Worm (Caenorhabditis elegans) whole organism, L4 larva: ENCODE measurements around the gene C17H12.11.
A peak's percentile ranks its signal among the peaks of the same experiment; 100 is the strongest.

Experiments
- F10B5.3 ChIP-seq: sonication (generic microtip); optimal IDR thresholded peaks from 2 replicates; lab custom pipeline; 2016; ENCODE audit warnings: mild to moderate bottlenecking, missing genetic modification characterization, missing compliant biosample characterization
- F37D6.2 ChIP-seq: sonication (generic microtip); optimal IDR thresholded peaks from 2 replicates; lab custom pipeline; 2016; ENCODE audit warnings: mild to moderate bottlenecking, missing genetic modification characterization, missing compliant biosample characterization
- R02D3.7 ChIP-seq: fragments of 150-350 bp; sonication (generic microtip); optimal IDR thresholded peaks from 3 replicates; lab custom pipeline; 2014; ENCODE audit warnings: missing biosample characterization, missing genetic modification characterization
- T20F7.1 ChIP-seq: fragments of 200-800 bp; sonication (Bioruptor generic); optimal IDR thresholded peaks from 2 replicates; lab custom pipeline; 2018; ENCODE audit warnings: mild to moderate bottlenecking, missing genetic modification characterization, missing compliant biosample characterization
- T26A8.4 ChIP-seq: fragments of 200-800 bp; sonication (Bioruptor generic); IDR thresholded peaks from 2 replicates; pipeline ENCODE4 v1.3.6; 2022; ENCODE audit warnings: missing genetic modification characterization, missing compliant biosample characterization
- Y105C5A.15 ChIP-seq: fragments of 200-800 bp; sonication (Bioruptor generic); IDR thresholded peaks from 2 replicates; pipeline ENCODE4 v1.3.6; 2022; ENCODE audit warnings: missing genetic modification characterization, missing compliant biosample characterization
- Y48G9A.11 ChIP-seq: fragments of 200-800 bp; sonication (Bioruptor generic); IDR thresholded peaks from 2 replicates; pipeline ENCODE4 v1.3.6; 2022; ENCODE audit warnings: missing genetic modification reagents, missing genetic modification characterization, missing compliant biosample characterization
- Y5F2A.4 ChIP-seq: fragments of 200-800 bp; sonication (Bioruptor generic); optimal IDR thresholded peaks from 2 replicates; lab custom pipeline; 2018; ENCODE audit warnings: mild to moderate bottlenecking, missing genetic modification characterization, missing compliant biosample characterization
- aha-1 ChIP-seq: fragments of 150-350 bp; peaks from one replicate; lab custom pipeline; 2014; ENCODE audit warnings: missing biosample characterization, missing genetic modification characterization
- arid-1 ChIP-seq: fragments of 200-800 bp; sonication (Bioruptor generic); conservative IDR thresholded peaks from 2 replicates; pipeline ENCODE4 v1.3.6; 2022; ENCODE audit warnings: missing genetic modification reagents, missing genetic modification characterization, missing compliant biosample characterization
- attf-4 ChIP-seq: sonication (generic microtip); optimal IDR thresholded peaks from 3 replicates; lab custom pipeline; 2017; ENCODE audit warnings: missing biosample characterization, missing genetic modification characterization
- ceh-20 ChIP-seq: fragments of 200-800 bp; sonication (Bioruptor generic); IDR thresholded peaks from 2 replicates; pipeline ENCODE4 v1.3.6; 2022; ENCODE audit warnings: missing genetic modification reagents, missing genetic modification characterization, missing compliant biosample characterization
- ceh-28 ChIP-seq: fragments of 150-350 bp; optimal IDR thresholded peaks from 2 replicates; lab custom pipeline; 2014; ENCODE audit warnings: missing biosample characterization, missing genetic modification reagents, missing genetic modification characterization
- ctbp-1 ChIP-seq: fragments of 200-800 bp; sonication (Bioruptor generic); IDR thresholded peaks from 2 replicates; pipeline ENCODE4 v1.3.6; 2022; ENCODE audit warnings: missing genetic modification reagents, missing genetic modification characterization, missing compliant biosample characterization
- daf-16 ChIP-seq, 3 experiments: sonication (generic microtip); optimal IDR thresholded peaks; 2 replicates each; lab custom pipeline; 2016 to 2017; ENCODE audit warnings: missing genetic modification characterization in 3 of 3, missing genetic modification reagents in 3 of 3, mild to moderate bottlenecking in 2 of 3, missing compliant biosample characterization in 2 of 3, missing biosample characterization in 1 of 3, moderate library complexity in 1 of 3
- daf-19 ChIP-seq: fragments of 200-800 bp; sonication (Bioruptor generic); conservative IDR thresholded peaks from 2 replicates; pipeline ENCODE4 v1.3.6; 2022; ENCODE audit warnings: missing genetic modification characterization, missing compliant biosample characterization
- daf-8 ChIP-seq: fragments of 200-800 bp; sonication (Bioruptor generic); IDR thresholded peaks from 2 replicates; pipeline ENCODE4 v1.3.6; 2022; ENCODE audit warnings: missing genetic modification characterization, missing compliant biosample characterization
- dmd-6 ChIP-seq: fragments of 200-800 bp; sonication (Bioruptor generic); IDR thresholded peaks from 2 replicates; pipeline ENCODE4 v1.3.6; 2022; ENCODE audit warnings: missing genetic modification reagents, missing genetic modification characterization, missing compliant biosample characterization
- dmd-8 ChIP-seq: fragments of 200-800 bp; sonication (Bioruptor generic); IDR thresholded peaks from 2 replicates; pipeline ENCODE4 v1.3.6; 2022; ENCODE audit warnings: missing genetic modification characterization, missing compliant biosample characterization
- dve-1 ChIP-seq: sonication (generic microtip); optimal IDR thresholded peaks from 2 replicates; lab custom pipeline; 2017; ENCODE audit warnings: antibody characterized with exemption, mild to moderate bottlenecking, missing genetic modification characterization, missing compliant biosample characterization; ENCODE audit not compliant: insufficient read depth
- egl-43 ChIP-seq: fragments of 200-800 bp; sonication (Bioruptor generic); IDR thresholded peaks from 2 replicates; pipeline ENCODE4 v1.3.6; 2022; ENCODE audit warnings: missing genetic modification reagents, missing genetic modification characterization, missing compliant biosample characterization
- hlh-30 ChIP-seq: sonication (generic microtip); optimal IDR thresholded peaks from 2 replicates; lab custom pipeline; 2017; ENCODE audit warnings: antibody characterized with exemption, mild to moderate bottlenecking, missing genetic modification characterization, missing compliant biosample characterization; ENCODE audit not compliant: insufficient read depth
- jun-1 ChIP-seq: fragments of 150-350 bp; optimal IDR thresholded peaks from 2 replicates; lab custom pipeline; 2014; ENCODE audit warnings: missing biosample characterization, missing genetic modification reagents, missing genetic modification characterization
- lin-1 ChIP-seq: fragments of 200-800 bp; sonication (Bioruptor generic); IDR thresholded peaks from 2 replicates; pipeline ENCODE4 v1.3.6; 2022; ENCODE audit warnings: missing genetic modification reagents, missing genetic modification characterization, missing compliant biosample characterization
- lin-15B ChIP-seq: fragments of 150-350 bp; sonication (generic microtip); optimal IDR thresholded peaks from 3 replicates; lab custom pipeline; 2014; ENCODE audit warnings: missing biosample characterization, missing genetic modification characterization
- lir-3 ChIP-seq: sonication (generic microtip); optimal IDR thresholded peaks from 2 replicates; lab custom pipeline; 2016; ENCODE audit warnings: mild to moderate bottlenecking, missing genetic modification characterization, missing compliant biosample characterization
- lsy-2 ChIP-seq, 2 experiments: fragments of 150-350 bp in 1 of 2; sonication (generic microtip) in 1 of 2; optimal IDR thresholded peaks; 2 replicates each; lab custom pipeline; 2014 to 2017; ENCODE audit warnings: missing biosample characterization in 2 of 2, missing genetic modification characterization in 2 of 2
- madf-9 ChIP-seq: fragments of 200-800 bp; sonication (Bioruptor generic); conservative IDR thresholded peaks from 2 replicates; pipeline ENCODE4 v1.3.6; 2022; ENCODE audit warnings: missing genetic modification reagents, missing genetic modification characterization, missing compliant biosample characterization
- mep-1 ChIP-seq: fragments of 150-350 bp; sonication (generic microtip); optimal IDR thresholded peaks from 3 replicates; lab custom pipeline; 2014; ENCODE audit warnings: missing biosample characterization, missing genetic modification characterization
- mes-2 ChIP-seq: sonication (generic microtip); optimal IDR thresholded peaks from 2 replicates; lab custom pipeline; 2016; ENCODE audit warnings: missing genotype, mild to moderate bottlenecking, missing genetic modification characterization, missing compliant biosample characterization; ENCODE audit not compliant: poor library complexity, severe bottlenecking
- mxl-3 ChIP-seq: fragments of 200-800 bp; sonication (Bioruptor generic); optimal IDR thresholded peaks from 2 replicates; lab custom pipeline; 2018; ENCODE audit warnings: mild to moderate bottlenecking, missing genetic modification characterization, missing compliant biosample characterization
- nhr-10 ChIP-seq: fragments of 150-350 bp; optimal IDR thresholded peaks from 2 replicates; lab custom pipeline; 2014; ENCODE audit warnings: missing biosample characterization, missing genetic modification characterization
- nhr-11 ChIP-seq: fragments of 150-350 bp; optimal IDR thresholded peaks from 2 replicates; lab custom pipeline; 2014; ENCODE audit warnings: missing biosample characterization, missing genetic modification characterization
- nhr-237 ChIP-seq: sonication (generic microtip); optimal IDR thresholded peaks from 2 replicates; lab custom pipeline; 2017; ENCODE audit warnings: missing biosample characterization, missing genetic modification characterization
- nhr-28 ChIP-seq: fragments of 150-350 bp; optimal IDR thresholded peaks from 2 replicates; lab custom pipeline; 2014; ENCODE audit warnings: missing biosample characterization, missing genetic modification characterization
- nhr-6 ChIP-seq: fragments of 150-350 bp; optimal IDR thresholded peaks from 2 replicates; lab custom pipeline; 2014; ENCODE audit warnings: missing biosample characterization, missing genetic modification characterization
- nhr-76 ChIP-seq: fragments of 150-350 bp; optimal IDR thresholded peaks from 2 replicates; lab custom pipeline; 2014; ENCODE audit warnings: missing biosample characterization, missing genetic modification characterization
- pha-4 ChIP-seq, 2 experiments: fragments of 150-350 bp in 1 of 2; fragments of 200-800 bp in 1 of 2; sonication (Bioruptor generic) in 1 of 2; IDR thresholded peaks in 1 of 2; optimal IDR thresholded peaks in 1 of 2; 2 replicates each; pipeline versions ENCODE4 v1.3.6 to Lab custom; 2014 to 2022; ENCODE audit warnings: missing genetic modification characterization in 2 of 2, missing genetic modification reagents in 2 of 2, missing biosample characterization in 1 of 2, missing compliant biosample characterization in 1 of 2
- pqm-1 ChIP-seq: sonication (generic microtip); optimal IDR thresholded peaks from 2 replicates; lab custom pipeline; 2017; ENCODE audit warnings: missing biosample characterization, missing genetic modification characterization
- saeg-2 ChIP-seq: fragments of 200-800 bp; sonication (Bioruptor generic); IDR thresholded peaks from 2 replicates; pipeline ENCODE4 v1.3.6; 2022; ENCODE audit warnings: missing genetic modification reagents, missing genetic modification characterization, missing compliant biosample characterization
- snpc-4 ChIP-seq: fragments of 150-350 bp; optimal IDR thresholded peaks from 2 replicates; lab custom pipeline; 2014; ENCODE audit warnings: missing biosample characterization, missing genetic modification characterization
- spr-1 ChIP-seq: sonication (generic microtip); optimal IDR thresholded peaks from 2 replicates; lab custom pipeline; 2016; ENCODE audit warnings: mild to moderate bottlenecking, missing genetic modification characterization, missing compliant biosample characterization
- spr-3 ChIP-seq: fragments of 200-800 bp; sonication (Bioruptor generic); optimal IDR thresholded peaks from 2 replicates; lab custom pipeline; 2018; ENCODE audit warnings: mild to moderate bottlenecking, missing genetic modification characterization, missing compliant biosample characterization

Gene C17H12.11

DNA sequence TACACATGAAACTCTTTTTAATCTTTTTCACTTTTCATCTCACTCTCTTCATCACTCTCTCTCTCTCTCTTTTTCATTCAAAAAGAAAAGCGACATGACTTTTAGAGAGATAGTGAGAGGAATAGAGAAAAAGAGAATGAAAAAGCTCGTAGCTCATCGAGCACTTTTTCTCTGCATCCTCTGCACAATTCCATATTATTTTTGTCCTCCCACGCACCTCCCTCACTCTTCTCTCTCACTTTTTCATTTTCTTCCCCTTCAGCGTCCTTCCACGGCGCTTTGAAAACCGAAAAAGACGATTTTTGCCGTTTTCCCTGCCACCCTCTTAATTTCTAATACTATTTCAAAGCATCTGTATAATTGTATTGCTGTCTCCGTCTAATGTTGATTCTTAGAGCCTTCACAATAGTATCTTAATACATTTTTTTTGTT is 36.9 kb downstream of the C17H12.11 start (continued):
- TF ChIP-seq nhr-76 (tag; lab: Kevin White, UChicago), result peak; percentile 56
- TF ChIP-seq pqm-1 (tag; lab: Kevin White, UChicago), result peak; percentile 46
- TF ChIP-seq dve-1 (tag; lab: Kevin White, UChicago), result peak; percentile 93
- TF ChIP-seq mes-2 (tag; lab: Kevin White, UChicago), result peak; percentile 1
- peak; percentile 51 for TF ChIP-seq F37D6.2 (tag; lab: Kevin White, UChicago)
- peak; percentile 55 for TF ChIP-seq T20F7.1 (GFP tag; lab: Kevin White, UChicago)
- peak; percentile 85 for TF ChIP-seq nhr-11 (tag; lab: Kevin White, UChicago)
- peak; percentile 40 for TF ChIP-seq spr-1 (tag; lab: Kevin White, UChicago)
- TF ChIP-seq attf-4, result no peak
- TF ChIP-seq saeg-2 (GFP tag; lab: Robert Waterston, UW), result peak; percentile 70; the same call in 1 of the 2 replicates
- peak; percentile 84 for TF ChIP-seq ctbp-1 (GFP tag; lab: Robert Waterston, UW)
- TF ChIP-seq aha-1 (tag; lab: Kevin White, UChicago), result peak; percentile 97
- TF ChIP-seq lsy-2 (tag; optimal IDR thresholded peaks at IDR 0.05; lab: Kevin White, UChicago), result peak; percentile 48 to 80
- TF ChIP-seq daf-16 (GFP tag; optimal IDR thresholded peaks at IDR 0.05; lab: Kevin White, UChicago), result peak in 1 of 2 experiments; percentile 54
- peak; percentile 83 for TF ChIP-seq daf-16 (tag; optimal IDR thresholded peaks at IDR 0.05; lab: Kevin White, UChicago)
- TF ChIP-seq ceh-20 (GFP tag; lab: Robert Waterston, UW), result peak; percentile 79
- peak; percentile 94 for TF ChIP-seq dmd-6
- TF ChIP-seq nhr-10 (tag; lab: Kevin White, UChicago), result no peak
- no peak for TF ChIP-seq daf-19 (GFP tag; lab: Robert Waterston, UW)

DNA sequence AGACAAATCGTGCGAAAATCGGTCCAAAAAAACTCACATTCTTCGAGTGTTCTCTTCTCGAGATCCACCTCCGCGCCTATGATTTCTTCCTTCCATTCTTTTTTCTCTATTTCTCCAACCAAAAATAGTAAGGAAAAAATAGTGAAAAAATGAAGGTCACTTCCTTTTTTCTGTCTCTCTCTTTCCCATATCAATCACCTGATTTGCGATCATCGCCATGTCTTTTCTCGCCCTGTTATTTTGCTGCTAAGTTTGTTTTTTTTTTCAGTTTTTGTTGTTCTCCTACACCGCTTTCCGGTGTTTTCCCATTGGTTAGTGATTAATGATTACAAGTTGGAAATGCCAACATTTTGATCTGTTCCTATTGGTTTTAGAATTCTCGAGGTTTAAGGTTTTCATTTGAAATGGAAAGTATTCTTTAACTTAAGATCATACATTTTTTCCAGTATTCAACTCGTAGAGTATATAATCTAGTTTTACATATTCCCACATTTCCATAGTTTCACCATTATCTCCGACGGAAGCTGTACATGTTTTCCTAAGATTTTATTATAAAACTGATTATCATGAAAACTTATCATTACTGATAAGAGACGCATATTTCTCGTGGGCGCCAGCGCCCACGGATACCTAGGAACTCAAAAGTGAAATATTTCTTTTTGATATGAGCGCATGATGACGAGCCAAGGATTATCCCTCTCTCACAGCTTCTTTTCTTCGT is 39.5 kb downstream of the C17H12.11 start:
- TF ChIP-seq nhr-28 (tag; lab: Kevin White, UChicago), result peak; percentile 36
- TF ChIP-seq Y5F2A.4 (GFP tag; lab: Kevin White, UChicago), result no peak
- no peak for TF ChIP-seq pha-4 (GFP tag; IDR thresholded peaks at IDR 0.05; lab: Robert Waterston, UW)
- TF ChIP-seq pha-4 (tag; optimal IDR thresholded peaks at IDR 0.05; lab: Kevin White, UChicago), result no peak
- no peak for TF ChIP-seq T26A8.4
- TF ChIP-seq madf-9 (GFP tag; lab: Robert Waterston, UW), result no peak
- TF ChIP-seq F10B5.3, result no peak
- TF ChIP-seq snpc-4, result no peak
- no peak for TF ChIP-seq Y48G9A.11 (GFP tag; lab: Robert Waterston, UW)
- no peak for TF ChIP-seq mes-2 (tag; lab: Kevin White, UChicago)
- no peak for TF ChIP-seq lin-1 (GFP tag; lab: Robert Waterston, UW)
- no peak for TF ChIP-seq spr-3 (GFP tag; lab: Kevin White, UChicago)
- TF ChIP-seq lir-3, result no peak
- no peak for TF ChIP-seq lin-15B
- no peak for TF ChIP-seq arid-1
- no peak for TF ChIP-seq ceh-28 (tag; lab: Kevin White, UChicago)
- TF ChIP-seq daf-16 (GFP tag; optimal IDR thresholded peaks at IDR 0.05; lab: Kevin White, UChicago), result no peak
- TF ChIP-seq daf-16 (tag; optimal IDR thresholded peaks at IDR 0.05; lab: Kevin White, UChicago), result peak; percentile 34
- no peak for TF ChIP-seq mxl-3
- TF ChIP-seq hlh-30 (tag; lab: Kevin White, UChicago), result peak; percentile 39
- no peak for TF ChIP-seq egl-43 (GFP tag; lab: Robert Waterston, UW)
- no peak for TF ChIP-seq mep-1 (tag; lab: Kevin White, UChicago)
- TF ChIP-seq ceh-20 (GFP tag; lab: Robert Waterston, UW), result no peak
- TF ChIP-seq nhr-76 (tag; lab: Kevin White, UChicago), result no peak
- TF ChIP-seq daf-8 (GFP tag; lab: Robert Waterston, UW), result no peak
- no peak for TF ChIP-seq nhr-237
- peak; percentile 14 for TF ChIP-seq pqm-1 (tag; lab: Kevin White, UChicago)
- no peak for TF ChIP-seq jun-1 (tag; lab: Kevin White, UChicago)
- no peak for TF ChIP-seq R02D3.7 (tag; lab: Kevin White, UChicago)
- no peak for TF ChIP-seq dmd-8 (GFP tag; lab: Robert Waterston, UW)
- TF ChIP-seq Y105C5A.15 (GFP tag; lab: Robert Waterston, UW), result no peak
- no peak for TF ChIP-seq nhr-6 (tag; lab: Kevin White, UChicago)
- no peak for TF ChIP-seq T20F7.1 (GFP tag; lab: Kevin White, UChicago)
- no peak for TF ChIP-seq dve-1 (tag; lab: Kevin White, UChicago)
- TF ChIP-seq lsy-2 (tag; optimal IDR thresholded peaks at IDR 0.05; lab: Kevin White, UChicago), result no peak
